Worm (Caenorhabditis elegans) whole organism, L4/young adult: ENCODE results near the gene W09C2.9.

Experiments
- W03F9.2 ChIP-seq: fragments of 150-350 bp; optimal IDR thresholded peaks from 2 replicates; lab custom pipeline; 2014; ENCODE audit warnings: missing biosample characterization, missing genetic modification characterization
- him-1 ChIP-seq: sonication (generic microtip); optimal IDR thresholded peaks from 2 replicates; lab custom pipeline; 2016; ENCODE audit warnings: missing genotype, missing genetic modification reagents, missing genetic modification characterization, missing compliant biosample characterization

ce11 chrIV:9632094-9632493, 8.9 kb upstream of the W09C2.9 start:
- TF ChIP-seq him-1 (no peak), W03F9.2 (tag; lab: Kevin White, UChicago) (no peak)
